Worm (Caenorhabditis elegans) whole organism, mixed stage, embryonic: Measurements from ENCODE around the gene C25G4.3.

ENCODE experiments used
- lsy-2 ChIP-seq: fragments of 150-350 bp; optimal IDR thresholded peaks from 2 replicates; lab custom pipeline; 2014; ENCODE audit warnings: missing biosample characterization, missing genetic modification characterization
- mep-1 ChIP-seq: fragments of 150-350 bp; optimal IDR thresholded peaks from 2 replicates; lab custom pipeline; 2017; ENCODE audit warnings: missing biosample characterization, missing genetic modification reagents, missing genetic modification characterization, inconsistent platforms
- unc-62 ChIP-seq: fragments of 150-350 bp; optimal IDR thresholded peaks from 2 replicates; lab custom pipeline; 2014; ENCODE audit warnings: missing biosample characterization, missing genetic modification reagents, missing genetic modification characterization

ce11 chrIV:12464822-12465221, 19.1 kb upstream of the C25G4.3 start:
- TF ChIP-seq unc-62 (GFP tag; lab: Kevin White, UChicago) (no peak), lsy-2 (no peak), mep-1 (tag; lab: Kevin White, UChicago) (no peak)
